Fruit fly (Drosophila melanogaster): ENCODE measurements around the gene run.

DNA sequence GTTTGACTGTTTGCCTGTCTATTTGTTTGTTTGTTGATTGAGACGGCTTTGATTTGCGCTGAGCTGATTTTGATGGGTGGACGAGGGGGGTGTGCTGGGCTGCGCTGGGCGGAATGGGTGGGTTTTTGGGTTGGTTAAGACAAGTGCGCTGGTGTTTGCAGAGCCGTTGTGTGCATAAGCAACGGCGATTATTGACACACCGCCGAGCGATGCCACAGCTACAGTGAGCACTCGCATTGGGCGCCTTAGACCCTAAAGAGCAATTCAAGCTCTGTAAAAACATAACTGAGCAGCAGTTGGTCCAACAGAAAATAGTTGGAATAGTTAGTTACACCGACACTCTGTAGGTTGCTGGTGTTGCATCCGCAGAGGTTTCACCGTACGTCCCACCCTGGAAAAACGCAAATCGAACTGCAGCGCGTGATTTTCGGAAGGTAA is 35.5 kb upstream of the run start:
- TF ChIP-seq CG8478 (optimal IDR thresholded peaks at IDR 0.05) (no peak), EcR (GFP tag; optimal IDR thresholded peaks at IDR 0.05) (no peak)
